Fruit fly (Drosophila melanogaster): ENCODE measurements around the gene CG7091.
A peak's percentile ranks its signal among the peaks of the same experiment; 100 is the strongest.

Gene CG7091

dm6 chr3R:12997550-12998233 is 19.9 kb downstream of the CG7091 start, which contains the start of the genes CG17327, CG44194 and CG7518 (continued):
- TF ChIP-seq chif (GFP tag; optimal IDR thresholded peaks at IDR 0.05) (peak in 1 of 2 experiments; percentile 7), sens-2 (GFP tag; IDR thresholded peaks at IDR 0.05) (peak; percentile 34; the same call in 1 of the 2 replicates), row (GFP tag; IDR thresholded peaks at IDR 0.05) (peak; percentile 84), CG6689 (GFP tag; IDR thresholded peaks at IDR 0.05) (no peak), CG12104 (GFP tag; optimal IDR thresholded peaks at IDR 0.05) (peak; percentile 24), CG7786 (GFP tag; optimal IDR thresholded peaks at IDR 0.05) (peak; percentile 26), CG2120 (GFP tag; optimal IDR thresholded peaks at IDR 0.05) (peak; percentile 42), BEAF-32 (GFP tag; optimal IDR thresholded peaks at IDR 0.05) (peak; percentile 77), Camta (GFP tag; optimal IDR thresholded peaks at IDR 0.05) (peak; percentile 40), CG17802 (tag; optimal IDR thresholded peaks at IDR 0.05) (peak; percentile 78), Hmr (GFP tag; optimal IDR thresholded peaks at IDR 0.05) (no peak), Fer3 (tag; optimal IDR thresholded peaks at IDR 0.05) (no peak), z (GFP tag; IDR thresholded peaks at IDR 0.05) (no peak), amos (GFP tag; IDR thresholded peaks at IDR 0.05; ENCODE audit: partially characterized antibody) (peak; percentile 51), CG1832 (GFP tag; optimal IDR thresholded peaks at IDR 0.05) (no peak), Dp (GFP tag; optimal IDR thresholded peaks at IDR 0.05) (peak; percentile 29), CG12299 (tag; optimal IDR thresholded peaks at IDR 0.05) (no peak), Dek (tag; optimal IDR thresholded peaks at IDR 0.05) (peak; percentile 23), al (GFP tag; IDR thresholded peaks at IDR 0.05) (peak; percentile 26; the same call in 1 of the 2 replicates), fd96Cb (tag; optimal IDR thresholded peaks at IDR 0.05) (peak; percentile 5), fru (optimal IDR thresholded peaks at IDR 0.05) (peak; percentile 11), Dref (GFP tag; IDR thresholded peaks at IDR 0.05) (peak; percentile 43), CG10654 (GFP tag; optimal IDR thresholded peaks at IDR 0.05) (peak; percentile 12), CG9932 (GFP tag; IDR thresholded peaks at IDR 0.05) (peak; percentile 40; the same call in 1 of the 2 replicates), CG15073 (GFP tag; optimal IDR thresholded peaks at IDR 0.05) (no peak), CG3847 (GFP tag; IDR thresholded peaks at IDR 0.05) (peak; percentile 24; the same call in 1 of the 2 replicates), Sin3A (optimal IDR thresholded peaks at IDR 0.05) (peak; percentile 51), gce (GFP tag; IDR thresholded peaks at IDR 0.05) (no peak), CG42726 (GFP tag; IDR thresholded peaks at IDR 0.05; ENCODE audit: partially characterized antibody) (peak; percentile 51; the same call in 1 of the 2 replicates), CG30403 (GFP tag; optimal IDR thresholded peaks at IDR 0.05) (peak; percentile 47), CG32532 (GFP tag; IDR thresholded peaks at IDR 0.05) (0 out of 2 replicates have a peak, but pooled peaks have one; percentile 12), C15 (GFP tag; IDR thresholded peaks at IDR 0.05) (no peak), HmgZ (tag; optimal IDR thresholded peaks at IDR 0.05) (peak; percentile 2), Sry-δ (GFP tag; optimal IDR thresholded peaks at IDR 0.05) (peak; percentile 60), tin (GFP tag; optimal IDR thresholded peaks at IDR 0.05) (peak; percentile 18), CG17186 (GFP tag; optimal IDR thresholded peaks at IDR 0.05) (peak; percentile 88), abd-A (tag; optimal IDR thresholded peaks at IDR 0.05) (no peak), CG13624 (GFP tag; optimal IDR thresholded peaks at IDR 0.05) (peak; percentile 14), CG15514 (GFP tag; optimal IDR thresholded peaks at IDR 0.05) (peak; percentile 42), CG9797 (GFP tag; optimal IDR thresholded peaks at IDR 0.05) (peak; percentile 90), CG9817 (tag; optimal IDR thresholded peaks at IDR 0.05) (no peak), NFAT (GFP tag; IDR thresholded peaks at IDR 0.05) (peak; percentile 57), CG9437 (GFP tag; optimal IDR thresholded peaks at IDR 0.05) (peak; percentile 21), dpn (GFP tag; optimal IDR thresholded peaks at IDR 0.05) (peak; percentile 35 to 39), peb (GFP tag; IDR thresholded peaks at IDR 0.05) (no peak), phol (tag; optimal IDR thresholded peaks at IDR 0.05) (peak; percentile 56), fu2 (GFP tag; optimal IDR thresholded peaks at IDR 0.05) (peak; percentile 16), trh (GFP tag; optimal IDR thresholded peaks at IDR 0.05) (no peak), cas (GFP tag; IDR thresholded peaks at IDR 0.05) (no peak), CG13424 (tag; optimal IDR thresholded peaks at IDR 0.05) (peak; percentile 35)
